Worm (Caenorhabditis elegans) whole organism, L4/young adult: ENCODE results near the gene nhr-204.

ENCODE experiments used
- dao-5 ChIP-seq: sonication (generic microtip); optimal IDR thresholded peaks from 2 replicates; lab custom pipeline; 2016; ENCODE audit warnings: missing genotype, missing genetic modification characterization, moderate library complexity, missing compliant biosample characterization
- him-1 ChIP-seq: sonication (generic microtip); optimal IDR thresholded peaks from 2 replicates; lab custom pipeline; 2016; ENCODE audit warnings: missing genotype, missing genetic modification reagents, missing genetic modification characterization, missing compliant biosample characterization

DNA sequence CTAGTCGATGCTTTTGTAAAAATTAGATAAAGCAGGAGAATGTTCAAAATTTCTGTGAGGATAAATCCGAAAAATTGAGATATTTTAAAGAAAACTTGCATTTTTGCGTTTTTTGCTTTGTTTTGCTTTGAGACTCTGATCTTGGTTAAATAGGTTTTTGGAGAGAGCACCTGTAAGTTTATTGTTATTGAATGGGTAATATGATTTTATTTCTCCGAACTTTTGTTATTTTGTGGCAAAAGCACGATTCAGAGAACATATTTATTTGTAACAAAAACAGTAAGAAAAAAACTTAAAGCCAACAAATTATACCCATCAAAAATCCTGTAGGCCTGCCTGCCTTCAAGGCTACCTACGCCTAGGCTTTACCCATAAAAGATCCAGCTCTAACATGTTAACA, 4.0 kb downstream of the nhr-204 start, which contains the start of gene str-121:
- no peak for TF ChIP-seq him-1 (tag; lab: Kevin White, UChicago)
- no peak for TF ChIP-seq dao-5 (tag; lab: Kevin White, UChicago)
